Fruit fly (Drosophila melanogaster): ENCODE measurements around the gene CG34276.

DNA sequence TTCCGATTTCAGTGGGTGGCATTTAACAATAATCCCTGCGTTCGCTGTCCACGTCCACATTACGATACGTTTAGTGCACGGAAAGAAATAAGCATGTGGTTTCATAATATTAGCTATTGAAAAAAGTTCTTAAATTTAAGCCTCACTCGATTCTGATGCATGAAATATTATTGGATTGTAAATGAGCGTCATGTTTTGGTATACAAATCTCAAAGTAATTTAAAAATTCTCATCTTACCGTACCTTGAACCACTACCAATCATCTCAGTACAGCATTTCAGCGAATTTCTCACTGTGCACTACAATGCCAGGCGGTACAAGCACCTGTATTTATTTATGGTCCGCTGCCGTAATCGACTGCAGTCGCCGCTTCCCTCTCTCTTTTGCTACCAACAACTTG lies 48.8 kb downstream of the CG34276 start:
- TF ChIP-seq CG8478 (optimal IDR thresholded peaks at IDR 0.05) (no peak), Dll (optimal IDR thresholded peaks at IDR 0.05) (no peak)

All from whole organism.